Worm (Caenorhabditis elegans): ENCODE measurements around the gene T23E1.3.

DNA sequence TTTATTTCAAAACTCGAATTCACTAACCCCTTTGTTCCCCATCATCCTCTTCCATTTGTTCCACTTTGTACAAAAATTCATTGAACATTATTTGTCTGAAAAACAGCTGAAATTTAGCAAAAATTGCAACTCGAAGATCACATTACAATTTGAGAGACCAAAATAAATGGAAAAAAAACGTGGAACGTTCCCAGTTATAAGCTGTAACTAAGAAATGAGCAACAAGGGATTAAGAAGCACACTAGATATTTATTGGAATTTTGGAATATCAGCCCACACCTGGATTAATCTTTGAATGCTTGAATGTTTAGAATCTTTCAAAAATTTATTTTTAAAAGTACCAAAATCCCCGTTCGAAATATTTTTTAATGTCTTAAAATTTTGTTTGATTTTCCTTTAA lies 45.8 kb downstream of the T23E1.3 start, which contains the start of gene Y67D8B.2:
- no peak for TF ChIP-seq flt-1 (GFP tag; IDR thresholded peaks at IDR 0.05)
- no peak for TF ChIP-seq ztf-29 (GFP tag; IDR thresholded peaks at IDR 0.05)
- TF ChIP-seq ztf-23 (GFP tag; IDR thresholded peaks at IDR 0.05): no peak
- no peak for TF ChIP-seq T22C8.4 (GFP tag; IDR thresholded peaks at IDR 0.05)
- no peak for TF ChIP-seq tab-1 (GFP tag; IDR thresholded peaks at IDR 0.05)
- TF ChIP-seq ref-1 (GFP tag; conservative IDR thresholded peaks at IDR 0.05): no peak
- no peak for TF ChIP-seq med-1 (GFP tag; optimal IDR thresholded peaks at IDR 0.05; ENCODE audit: insufficient read depth)
- no peak for TF ChIP-seq klf-2 (GFP tag; conservative IDR thresholded peaks at IDR 0.05)

All from whole organism, midembryonic.